Worm (Caenorhabditis elegans) whole organism, dauer: ENCODE data around the gene T20G5.13.
"Not testable (repeated sequence)": the region's sequence is repeated elsewhere in the genome, so short reads cannot be mapped to it uniquely, and the experiment has no call there.

Experiments used
- unc-62 ChIP-seq: sonication (generic microtip); optimal IDR thresholded peaks from 2 replicates; lab custom pipeline; 2017; ENCODE audit warnings: missing biosample characterization, missing genetic modification reagents, missing genetic modification characterization

The T20G5.13 gene

ce11 chrIII:10201235-10201634, at the start of gene T20G5.13, which contains the start of gene T20G5.12:
Gene T20G5.13, minus strand, starts transcription at chrIII:10201335.
Gene T20G5.12, plus strand, starts transcription at chrIII:10201604.
- no peak for TF ChIP-seq unc-62 (GFP tag; lab: Kevin White, UChicago)

ce11 chrIII:10248441-10249137, 47.5 kb upstream of the T20G5.13 start, which contains the start of the genes div-1 and cor-1:
Gene div-1, minus strand, starts transcription at chrIII:10248559.
Gene cor-1, plus strand, starts transcription at chrIII:10249111.
- no peak for TF ChIP-seq unc-62 (GFP tag; lab: Kevin White, UChicago)

ce11 chrIII:10244013-10244412, 42.9 kb upstream of the T20G5.13 start:
- TF ChIP-seq unc-62 (GFP tag; lab: Kevin White, UChicago): no peak

DNA sequence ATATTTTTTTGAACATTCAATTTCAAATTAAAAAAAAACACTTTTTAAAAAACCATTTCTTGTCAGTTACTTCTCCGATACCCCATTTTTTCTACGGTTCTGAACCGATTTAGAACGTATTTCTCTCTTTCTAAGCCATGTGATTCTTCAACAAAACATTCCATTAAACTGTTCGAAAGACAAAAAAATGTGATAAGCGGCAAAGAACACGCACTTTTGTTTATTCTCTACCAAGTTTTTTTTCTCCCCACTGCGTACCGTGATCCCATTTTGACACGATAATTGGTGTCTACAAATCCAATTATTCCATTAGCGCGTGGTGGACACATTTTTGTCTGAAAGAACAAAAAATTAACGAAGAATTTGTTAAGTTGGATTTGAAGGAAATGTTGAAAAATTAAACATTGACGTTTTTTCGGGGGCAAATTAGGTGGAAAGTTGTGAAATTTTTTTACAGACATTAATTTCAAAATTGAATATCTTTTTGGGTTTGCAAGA, 40.2 kb upstream of the T20G5.13 start:
- TF ChIP-seq unc-62 (GFP tag; lab: Kevin White, UChicago): no peak

- TF ChIP-seq unc-62 (GFP tag; lab: Kevin White, UChicago): no peak
These were observed 38.9 kb upstream of the T20G5.13 start for ce11 chrIII:10240073-10240472.

- no peak for TF ChIP-seq unc-62 (GFP tag; lab: Kevin White, UChicago)
These were observed 37.5 kb upstream of the T20G5.13 start, which contains the start of gene Y70G10A.3 for ce11 chrIII:10238448-10239154. Gene Y70G10A.3, plus strand, starts transcription at chrIII:10239104.

ce11 chrIII:10236291-10236871, 35.2 kb upstream of the T20G5.13 start:
- no peak for TF ChIP-seq unc-62 (GFP tag; lab: Kevin White, UChicago)

DNA sequence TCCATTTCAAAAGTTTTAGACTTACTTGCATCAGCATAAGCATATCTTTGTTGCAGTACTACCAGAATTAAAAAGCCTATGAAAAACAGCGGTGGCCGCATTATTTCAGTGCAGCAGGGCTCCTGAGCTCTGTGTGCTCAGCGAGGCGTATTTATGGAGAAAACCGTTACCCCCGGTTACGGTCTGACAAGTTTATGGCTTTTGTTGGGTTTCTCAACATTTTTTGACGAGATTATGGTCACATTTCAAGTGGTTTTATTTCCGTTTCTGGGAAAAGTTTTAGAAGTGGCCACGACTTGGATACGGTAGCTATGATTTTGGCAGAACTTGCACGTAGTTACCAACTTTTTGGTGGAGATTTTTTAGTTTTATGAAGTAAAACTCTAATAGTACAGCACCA, 32.8 kb upstream of the T20G5.13 start, which contains the start of gene paml-1:
Gene paml-1, minus strand, starts transcription at position 101 of the 400 bp plus-strand sequence.
- TF ChIP-seq unc-62 (GFP tag; lab: Kevin White, UChicago): no peak

DNA sequence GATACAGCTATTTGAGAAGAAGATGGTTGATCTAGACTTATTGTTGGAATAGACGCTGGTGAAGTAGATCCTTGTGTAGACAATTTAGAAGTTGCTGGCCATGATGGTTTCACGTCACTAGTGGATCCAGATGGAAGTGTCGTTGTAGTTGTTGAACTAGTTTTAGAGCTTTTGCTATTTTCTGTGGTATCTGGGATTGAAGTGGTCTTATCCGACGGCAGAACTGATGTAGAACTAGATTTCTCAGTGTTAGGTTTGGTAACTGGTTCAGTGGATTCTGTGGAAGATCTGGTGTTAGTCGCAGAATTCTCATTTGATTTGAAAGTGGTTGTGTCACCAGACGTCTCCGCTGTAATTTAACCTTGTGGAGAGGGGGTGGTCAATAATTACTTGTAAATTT, 30.5 kb upstream of the T20G5.13 start:
- no peak for TF ChIP-seq unc-62 (GFP tag; lab: Kevin White, UChicago)

DNA sequence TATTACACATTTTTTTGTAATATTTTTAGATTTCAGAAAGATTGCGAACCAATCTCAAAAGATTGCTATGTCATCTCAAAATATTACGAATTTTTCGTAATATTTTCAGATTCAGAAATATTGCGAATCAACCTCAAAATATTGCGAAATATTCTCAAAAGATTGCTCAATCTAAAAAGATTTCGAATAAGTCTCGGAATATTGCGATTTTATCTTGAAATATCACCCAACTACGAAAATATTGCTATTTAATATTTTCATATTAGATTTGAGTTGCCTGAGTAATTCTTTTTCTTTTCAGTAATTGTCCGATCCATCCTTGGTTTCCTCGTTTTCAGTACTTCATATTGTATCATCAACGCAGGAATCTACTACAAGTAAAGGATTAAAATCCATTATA, 20.7 kb upstream of the T20G5.13 start, which contains the start of gene Y70G10A.4:
Gene Y70G10A.4, plus strand, starts transcription at position 301 of the 400 bp plus-strand sequence.
- not testable (repeated sequence) for TF ChIP-seq unc-62 (GFP tag; lab: Kevin White, UChicago)

ce11 chrIII:10218587-10218986, 17.5 kb upstream of the T20G5.13 start, which contains the start of the genes rde-4 and cox-14:
Gene rde-4, minus strand, starts transcription at chrIII:10218646.
Gene cox-14, plus strand, starts transcription at chrIII:10218942.
- no peak for TF ChIP-seq unc-62 (GFP tag; lab: Kevin White, UChicago)

DNA sequence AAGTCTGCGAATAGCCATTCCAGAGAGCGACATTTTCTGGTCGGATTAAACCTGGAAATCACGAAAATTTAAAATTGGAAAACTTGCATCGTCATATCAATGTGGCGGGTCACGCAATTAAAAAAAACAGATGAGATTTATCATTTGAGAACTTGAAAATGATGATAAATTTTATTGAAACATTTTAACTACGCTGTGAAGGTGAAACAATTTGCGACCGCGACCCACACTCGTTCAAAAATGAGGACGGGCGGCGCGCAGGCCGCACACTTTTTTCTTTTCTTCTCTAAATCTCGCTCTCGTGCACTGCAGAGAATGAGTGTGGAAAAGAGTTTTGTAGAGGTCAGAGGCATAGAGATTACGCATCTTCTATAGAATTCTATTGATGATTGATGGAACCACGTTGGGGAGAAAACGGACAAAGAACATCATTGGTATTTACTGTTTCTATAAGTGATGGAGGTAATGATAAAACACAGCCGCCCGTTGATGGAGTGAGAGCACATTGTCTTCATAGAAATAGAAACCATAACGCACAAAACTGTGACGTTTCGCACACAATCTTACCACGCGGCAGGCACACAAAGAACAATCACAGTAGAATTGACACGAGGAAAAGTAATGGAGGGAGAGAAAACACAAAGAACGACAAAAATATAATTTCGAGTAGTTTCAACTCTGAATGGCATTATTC, 15.6 kb upstream of the T20G5.13 start, which contains the start of gene cts-1:
Gene cts-1, minus strand, starts transcription at position 51 of the 694 bp plus-strand sequence.
- no peak for TF ChIP-seq unc-62 (GFP tag; lab: Kevin White, UChicago)

ce11 chrIII:10215882-10216281, 14.7 kb upstream of the T20G5.13 start:
- no peak for TF ChIP-seq unc-62 (GFP tag; lab: Kevin White, UChicago)

- TF ChIP-seq unc-62 (GFP tag; lab: Kevin White, UChicago): no peak
These were observed 13.4 kb upstream of the T20G5.13 start for ce11 chrIII:10214540-10214979.
